Fruit fly (Drosophila melanogaster): Measurements from ENCODE around the gene grk.

DNA sequence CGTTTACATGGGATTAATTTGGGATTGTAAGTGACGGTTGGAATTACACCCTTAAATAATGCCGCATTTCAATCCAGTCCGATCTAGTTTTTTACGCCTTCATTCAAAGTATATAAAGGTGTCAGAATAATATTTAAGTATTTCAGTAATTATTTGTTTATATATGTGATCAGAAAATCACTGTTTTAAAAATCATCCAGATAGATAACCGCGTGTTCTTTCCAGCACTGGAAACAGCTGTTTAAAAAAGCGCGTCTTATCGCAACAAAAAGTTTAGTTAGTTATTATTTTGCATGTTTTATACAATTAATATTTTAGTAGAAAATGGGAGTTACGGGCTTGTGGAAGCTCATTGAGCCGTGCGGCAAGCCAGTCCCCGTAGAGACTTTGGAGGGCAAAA is 4.7 kb upstream of the grk start, which contains the start of gene mus201:
- TF ChIP-seq Gug (GFP tag; IDR thresholded peaks at IDR 0.05), result no peak
- TF ChIP-seq CG1792 (GFP tag; optimal IDR thresholded peaks at IDR 0.05), result no peak
- no peak for TF ChIP-seq fd64A (GFP tag; optimal IDR thresholded peaks at IDR 0.05)
- no peak for TF ChIP-seq Med (GFP tag)
- no peak for TF ChIP-seq CG7271 (tag; optimal IDR thresholded peaks at IDR 0.05)
- TF ChIP-seq pros (GFP tag; optimal IDR thresholded peaks at IDR 0.05), result no peak
- TF ChIP-seq ato (GFP tag; IDR thresholded peaks at IDR 0.05; ENCODE audit: partially characterized antibody), result no peak
- TF ChIP-seq CG11696 (GFP tag; IDR thresholded peaks at IDR 0.05), result no peak
- no peak for TF ChIP-seq nmo (GFP tag; optimal IDR thresholded peaks at IDR 0.05)
- TF ChIP-seq CG17829 (tag; optimal IDR thresholded peaks at IDR 0.05), result no peak
- no peak for TF ChIP-seq CG12071 (GFP tag; optimal IDR thresholded peaks at IDR 0.05)
- no peak for TF ChIP-seq Trl (optimal IDR thresholded peaks at IDR 0.05)
- no peak for TF ChIP-seq Trl (GFP tag; optimal IDR thresholded peaks at IDR 0.05)
- TF ChIP-seq Oli (tag; optimal IDR thresholded peaks at IDR 0.05), result no peak

Measured in whole organism, embryonic.